Worm (Caenorhabditis elegans) whole organism, young adult: ENCODE results near the gene F56C9.8.

Experiments
- B0019.2 ChIP-seq: fragments of 200-800 bp; sonication (Bioruptor generic); conservative IDR thresholded peaks from 2 replicates; pipeline ENCODE4 v1.3.6; 2022; ENCODE audit warnings: missing genetic modification reagents, missing genetic modification characterization, missing compliant biosample characterization
- B0261.1 ChIP-seq: sonication (generic microtip); optimal IDR thresholded peaks from 2 replicates; lab custom pipeline; 2016; ENCODE audit warnings: mild to moderate bottlenecking, missing genetic modification characterization, moderate library complexity, missing compliant biosample characterization
- B0336.3 ChIP-seq: fragments of 200-800 bp; sonication (Bioruptor generic); IDR thresholded peaks from 2 replicates; pipeline ENCODE4 v1.3.6; 2022; ENCODE audit warnings: missing genetic modification characterization, missing compliant biosample characterization
- D2030.7 ChIP-seq: fragments of 200-800 bp; sonication (Bioruptor generic); IDR thresholded peaks from 2 replicates; pipeline ENCODE4 v1.3.6; 2022; ENCODE audit warnings: missing genetic modification reagents, missing genetic modification characterization, missing compliant biosample characterization
- F10E7.11 ChIP-seq: sonication (generic microtip); optimal IDR thresholded peaks from 2 replicates; lab custom pipeline; 2017; ENCODE audit warnings: mild to moderate bottlenecking, missing genetic modification characterization, moderate library complexity, missing compliant biosample characterization
- F33H1.4 ChIP-seq: fragments of 200-800 bp; sonication (Bioruptor generic); IDR thresholded peaks from 2 replicates; pipeline ENCODE4 v1.3.6; 2022; ENCODE audit warnings: missing genetic modification reagents, missing genetic modification characterization, missing compliant biosample characterization
- F49E8.2 ChIP-seq: sonication (generic microtip); optimal IDR thresholded peaks from 3 replicates; lab custom pipeline; 2017; ENCODE audit warnings: missing genetic modification characterization, mild to moderate bottlenecking, missing compliant biosample characterization, antibody characterized with exemption, moderate library complexity; ENCODE audit not compliant: insufficient read depth
- F57A8.1 ChIP-seq: fragments of 200-800 bp; sonication (Bioruptor generic); optimal IDR thresholded peaks from 2 replicates; lab custom pipeline; 2018; ENCODE audit warnings: mild to moderate bottlenecking, missing genetic modification characterization, moderate library complexity, missing compliant biosample characterization
- F57C9.4 ChIP-seq: sonication (generic microtip); optimal IDR thresholded peaks from 2 replicates; lab custom pipeline; 2017; ENCODE audit warnings: mild to moderate bottlenecking, missing genetic modification characterization, missing compliant biosample characterization
- Y56A3A.18 ChIP-seq: fragments of 200-800 bp; sonication (Bioruptor generic); IDR thresholded peaks from 2 replicates; pipeline ENCODE4 v1.3.6; 2022; ENCODE audit warnings: missing genetic modification reagents, missing genetic modification characterization, missing compliant biosample characterization
- Y79H2A.3 ChIP-seq: fragments of 200-800 bp; sonication (Bioruptor generic); conservative IDR thresholded peaks from 2 replicates; pipeline ENCODE4 v1.3.6; 2022; ENCODE audit warnings: missing genetic modification reagents, missing genetic modification characterization, missing compliant biosample characterization
- aptf-3 ChIP-seq: fragments of 200-800 bp; sonication (Bioruptor generic); IDR thresholded peaks from 2 replicates; pipeline ENCODE4 v1.3.6; 2022; ENCODE audit warnings: missing genetic modification characterization, missing compliant biosample characterization
- atf-7 ChIP-seq: sonication (generic microtip); optimal IDR thresholded peaks from 2 replicates; lab custom pipeline; 2017; ENCODE audit warnings: mild to moderate bottlenecking, missing genetic modification characterization, missing compliant biosample characterization
- athp-1 ChIP-seq: sonication (generic microtip); optimal IDR thresholded peaks from 2 replicates; lab custom pipeline; 2017; ENCODE audit warnings: mild to moderate bottlenecking, missing genetic modification characterization, missing compliant biosample characterization
- attf-6 ChIP-seq: fragments of 200-800 bp; sonication (Bioruptor generic); IDR thresholded peaks from 2 replicates; pipeline ENCODE4 v1.3.6; 2022; ENCODE audit warnings: missing genetic modification reagents, missing genetic modification characterization, missing compliant biosample characterization
- cebp-1 ChIP-seq, 2 experiments: fragments of 200-800 bp in 1 of 2; sonication (Bioruptor generic) in 1 of 2; sonication (generic microtip) in 1 of 2; IDR thresholded peaks in 1 of 2; optimal IDR thresholded peaks in 1 of 2; 2 replicates each; pipeline versions ENCODE4 v1.3.6 to Lab custom; 2017 to 2022; ENCODE audit warnings: missing compliant biosample characterization in 2 of 2, missing genetic modification characterization in 2 of 2, mild to moderate bottlenecking in 1 of 2, missing genetic modification reagents in 1 of 2, moderate library complexity in 1 of 2
- ceh-100 ChIP-seq: fragments of 200-800 bp; sonication (Bioruptor generic); IDR thresholded peaks from 2 replicates; pipeline ENCODE4 v1.3.6; 2022; ENCODE audit warnings: missing genetic modification reagents, missing genetic modification characterization, missing compliant biosample characterization
- efl-1 ChIP-seq: fragments of 150-350 bp; optimal IDR thresholded peaks from 2 replicates; lab custom pipeline; 2014; ENCODE audit warnings: missing biosample characterization, missing genetic modification reagents, missing genetic modification characterization
- egl-18 ChIP-seq: fragments of 200-800 bp; sonication (Bioruptor generic); IDR thresholded peaks from 2 replicates; pipeline ENCODE4 v1.3.6; 2022; ENCODE audit warnings: missing genetic modification reagents, missing genetic modification characterization, missing compliant biosample characterization
- ets-4 ChIP-seq: fragments of 200-800 bp; sonication (Bioruptor generic); optimal IDR thresholded peaks from 2 replicates; lab custom pipeline; 2018; ENCODE audit warnings: mild to moderate bottlenecking, missing genetic modification characterization, missing compliant biosample characterization
- fkh-3 ChIP-seq: sonication (generic microtip); optimal IDR thresholded peaks from 2 replicates; lab custom pipeline; 2016; ENCODE audit warnings: mild to moderate bottlenecking, missing genetic modification characterization, missing compliant biosample characterization
- him-1 ChIP-seq: sonication (generic microtip); optimal IDR thresholded peaks from 2 replicates; lab custom pipeline; 2016; ENCODE audit warnings: missing genotype, missing genetic modification reagents, missing genetic modification characterization, missing compliant biosample characterization
- hlh-12 ChIP-seq: sonication (generic microtip); optimal IDR thresholded peaks from 2 replicates; lab custom pipeline; 2016; ENCODE audit warnings: missing genetic modification characterization, missing compliant biosample characterization
- hmg-1.2 ChIP-seq: fragments of 200-800 bp; sonication (Bioruptor generic); IDR thresholded peaks from 2 replicates; pipeline ENCODE4 v1.3.6; 2022; ENCODE audit warnings: missing genetic modification reagents, missing genetic modification characterization, missing compliant biosample characterization
- hmg-20 ChIP-seq: fragments of 200-800 bp; sonication (Bioruptor generic); IDR thresholded peaks from 2 replicates; pipeline ENCODE4 v1.3.6; 2022; ENCODE audit warnings: missing genetic modification reagents, missing genetic modification characterization, missing compliant biosample characterization
- hrde-1 ChIP-seq: sonication (generic microtip); optimal IDR thresholded peaks from 2 replicates; lab custom pipeline; 2016; ENCODE audit warnings: missing genetic modification characterization, mild to moderate bottlenecking, missing compliant biosample characterization, moderate library complexity, missing genotype, missing genetic modification reagents, borderline replicate concordance
- lin-26 ChIP-seq: fragments of 200-800 bp; sonication (Bioruptor generic); IDR thresholded peaks from 2 replicates; pipeline ENCODE4 v1.3.6; 2022; ENCODE audit warnings: missing genetic modification reagents, missing genetic modification characterization, missing compliant biosample characterization
- madf-10 ChIP-seq: sonication (generic microtip); optimal IDR thresholded peaks from 2 replicates; lab custom pipeline; 2016; ENCODE audit warnings: mild to moderate bottlenecking, missing genetic modification characterization, missing compliant biosample characterization
- madf-8 ChIP-seq: fragments of 200-800 bp; sonication (Bioruptor generic); conservative IDR thresholded peaks from 2 replicates; pipeline ENCODE4 v1.3.6; 2022; ENCODE audit warnings: missing genetic modification reagents, missing genetic modification characterization, missing compliant biosample characterization
- mcd-1 ChIP-seq: fragments of 200-800 bp; sonication (Bioruptor generic); IDR thresholded peaks from 2 replicates; pipeline ENCODE4 v1.3.6; 2022; ENCODE audit warnings: missing genetic modification reagents, missing genetic modification characterization, missing compliant biosample characterization
- mel-28 ChIP-seq: sonication (generic microtip); optimal IDR thresholded peaks from 2 replicates; lab custom pipeline; 2016; ENCODE audit warnings: borderline replicate concordance, mild to moderate bottlenecking, missing genetic modification characterization, missing compliant biosample characterization
- mes-4 ChIP-seq: sonication (generic microtip); optimal IDR thresholded peaks from 2 replicates; lab custom pipeline; 2016; ENCODE audit warnings: missing genotype, missing genetic modification characterization, missing compliant biosample characterization
- nhr-179 ChIP-seq: sonication (generic microtip); optimal IDR thresholded peaks from 2 replicates; lab custom pipeline; 2016; ENCODE audit warnings: mild to moderate bottlenecking, missing genetic modification characterization, missing compliant biosample characterization
- nhr-27 ChIP-seq: fragments of 200-800 bp; sonication (Bioruptor generic); optimal IDR thresholded peaks from 2 replicates; lab custom pipeline; 2018; ENCODE audit warnings: mild to moderate bottlenecking, missing genetic modification characterization, moderate library complexity, missing compliant biosample characterization
- nhr-90 ChIP-seq: sonication (generic microtip); optimal IDR thresholded peaks from 2 replicates; lab custom pipeline; 2016; ENCODE audit warnings: missing genotype, mild to moderate bottlenecking, missing genetic modification characterization, missing compliant biosample characterization
- pbrm-1 ChIP-seq: fragments of 200-800 bp; sonication (Bioruptor generic); IDR thresholded peaks from 2 replicates; pipeline ENCODE4 v1.3.6; 2022; ENCODE audit warnings: missing genetic modification reagents, missing genetic modification characterization, missing compliant biosample characterization
- rec-8 ChIP-seq, 2 experiments: sonication (generic microtip); optimal IDR thresholded peaks; 2 replicates each; lab custom pipeline; 2016; ENCODE audit warnings: mild to moderate bottlenecking in 2 of 2, missing genetic modification characterization in 2 of 2, missing genetic modification reagents in 2 of 2, missing genotype in 2 of 2, missing biosample characterization in 1 of 2, missing compliant biosample characterization in 1 of 2, moderate library complexity in 1 of 2
- repo-1 ChIP-seq: sonication (generic microtip); optimal IDR thresholded peaks from 2 replicates; lab custom pipeline; 2017; ENCODE audit warnings: mild to moderate bottlenecking, missing genetic modification characterization, missing compliant biosample characterization
- snpc-3.4 ChIP-seq: sonication (generic microtip); optimal IDR thresholded peaks from 2 replicates; lab custom pipeline; 2017; ENCODE audit warnings: missing genetic modification characterization, mild to moderate bottlenecking, missing compliant biosample characterization, antibody characterized with exemption, moderate library complexity, missing genotype, missing genetic modification reagents
- snpc-4 ChIP-seq, 5 experiments: fragments of 150-350 bp in 1 of 5; sonication (generic microtip) in 4 of 5; optimal IDR thresholded peaks; 2 replicates each; lab custom pipeline; 2014 to 2018; ENCODE audit warnings: missing genetic modification characterization in 5 of 5, missing biosample characterization in 3 of 5, antibody characterized with exemption in 2 of 5, mild to moderate bottlenecking in 2 of 5, missing compliant biosample characterization in 2 of 5, missing genotype in 2 of 5, moderate library complexity in 2 of 5, missing genetic modification reagents in 1 of 5
- tlf-1 ChIP-seq: fragments of 200-800 bp; sonication (Bioruptor generic); optimal IDR thresholded peaks from 2 replicates; lab custom pipeline; 2018; ENCODE audit warnings: mild to moderate bottlenecking, missing genetic modification characterization, missing compliant biosample characterization
- xnd-1 ChIP-seq: sonication (generic microtip); optimal IDR thresholded peaks from 2 replicates; lab custom pipeline; 2016; ENCODE audit warnings: missing genotype, missing genetic modification reagents, missing genetic modification characterization, missing compliant biosample characterization
- ztf-18 ChIP-seq: sonication (generic microtip); optimal IDR thresholded peaks from 2 replicates; lab custom pipeline; 2016; ENCODE audit warnings: missing genotype, mild to moderate bottlenecking, missing genetic modification characterization, missing compliant biosample characterization
- ztf-22 ChIP-seq: fragments of 200-800 bp; sonication (Bioruptor generic); optimal IDR thresholded peaks from 2 replicates; lab custom pipeline; 2018; ENCODE audit warnings: mild to moderate bottlenecking, missing genetic modification characterization, moderate library complexity, missing compliant biosample characterization
- ztf-25 ChIP-seq: fragments of 200-800 bp; sonication (Bioruptor generic); IDR thresholded peaks from 2 replicates; pipeline ENCODE4 v1.3.6; 2022; ENCODE audit warnings: missing genetic modification reagents, missing genetic modification characterization, missing compliant biosample characterization
- ztf-26 ChIP-seq: sonication (generic microtip); optimal IDR thresholded peaks from 2 replicates; lab custom pipeline; 2017; ENCODE audit warnings: missing genetic modification characterization, missing compliant biosample characterization
- ztf-6 ChIP-seq: fragments of 200-800 bp; sonication (Bioruptor generic); IDR thresholded peaks from 2 replicates; pipeline ENCODE4 v1.3.6; 2022; ENCODE audit warnings: missing genetic modification reagents, missing genetic modification characterization, missing compliant biosample characterization

Gene F56C9.8

ce11 chrIII:7278491-7278890 lies 40.8 kb downstream of the F56C9.8 start (continued):
- TF ChIP-seq F49E8.2 (tag; lab: Kevin White, UChicago), result no peak
- no peak for TF ChIP-seq B0019.2 (GFP tag; lab: Robert Waterston, UW)
- peak; percentile 81 for TF ChIP-seq atf-7 (tag; lab: Kevin White, UChicago)
- TF ChIP-seq efl-1 (GFP tag; lab: Kevin White, UChicago), result no peak
- no peak for TF ChIP-seq F57A8.1 (GFP tag; lab: Kevin White, UChicago)
- TF ChIP-seq mcd-1 (GFP tag; lab: Robert Waterston, UW), result peak; percentile 83
- peak; percentile 51 for TF ChIP-seq tlf-1 (GFP tag; lab: Kevin White, UChicago)
- peak; percentile 23 for TF ChIP-seq ets-4 (GFP tag; lab: Kevin White, UChicago)
- no peak for TF ChIP-seq hrde-1 (tag; lab: Kevin White, UChicago)
- peak; percentile 95 for TF ChIP-seq repo-1 (tag; lab: Kevin White, UChicago)
- TF ChIP-seq ztf-18 (tag; lab: Kevin White, UChicago), result peak; percentile 46
- TF ChIP-seq ceh-100, result 0 out of 2 replicates have a peak, but pooled peaks have one; percentile 42
- TF ChIP-seq B0336.3 (GFP tag; lab: Robert Waterston, UW), result peak; percentile 88
- no peak for TF ChIP-seq mes-4
- TF ChIP-seq egl-18 (GFP tag; lab: Robert Waterston, UW), result no peak
- TF ChIP-seq ztf-25 (GFP tag; lab: Robert Waterston, UW), result no peak
- no peak for TF ChIP-seq F10E7.11
- TF ChIP-seq cebp-1 (GFP tag; IDR thresholded peaks at IDR 0.05; lab: Robert Waterston, UW), result peak; percentile 92
- TF ChIP-seq cebp-1 (tag; optimal IDR thresholded peaks at IDR 0.05; lab: Kevin White, UChicago), result peak; percentile 98
- TF ChIP-seq aptf-3 (GFP tag; lab: Robert Waterston, UW), result no peak
- TF ChIP-seq nhr-179 (tag; lab: Kevin White, UChicago), result no peak
- no peak for TF ChIP-seq Y79H2A.3 (GFP tag; lab: Robert Waterston, UW)
- TF ChIP-seq ztf-26 (tag; lab: Kevin White, UChicago), result peak; percentile 82
- TF ChIP-seq hmg-1.2 (GFP tag; lab: Robert Waterston, UW), result peak; percentile 70
- 0 out of 2 replicates have a peak, but pooled peaks have one; percentile 52 for TF ChIP-seq Y56A3A.18 (GFP tag; lab: Robert Waterston, UW)
- TF ChIP-seq attf-6 (GFP tag; lab: Robert Waterston, UW), result no peak
- TF ChIP-seq F57C9.4 (tag; lab: Kevin White, UChicago), result no peak
- peak; percentile 49 for TF ChIP-seq nhr-90
- TF ChIP-seq ztf-22 (GFP tag; lab: Kevin White, UChicago), result no peak
- TF ChIP-seq B0261.1, result peak; percentile 81
- TF ChIP-seq pbrm-1 (GFP tag; lab: Robert Waterston, UW), result peak; percentile 58; the same call in 1 of the 2 replicates
- TF ChIP-seq snpc-4 (GFP tag; optimal IDR thresholded peaks at IDR 0.05; lab: Kevin White, UChicago), result peak; percentile 97
- TF ChIP-seq snpc-4 (tag; optimal IDR thresholded peaks at IDR 0.05; lab: Kevin White, UChicago), result peak; percentile 99 to 100 (median 100)
- peak; percentile 73 for TF ChIP-seq snpc-3.4 (tag; lab: Kevin White, UChicago)
- TF ChIP-seq madf-10 (tag; lab: Kevin White, UChicago), result peak; percentile 62
- peak; percentile 18; the same call in 1 of the 2 replicates for TF ChIP-seq F33H1.4 (GFP tag; lab: Robert Waterston, UW)
- TF ChIP-seq D2030.7 (GFP tag; lab: Robert Waterston, UW), result no peak
- no peak for TF ChIP-seq fkh-3
- no peak for TF ChIP-seq ztf-6 (GFP tag; lab: Robert Waterston, UW)
- TF ChIP-seq xnd-1 (tag; lab: Kevin White, UChicago), result no peak
- no peak for TF ChIP-seq madf-8 (GFP tag; lab: Robert Waterston, UW)
- 0 out of 2 replicates have a peak, but pooled peaks have one; percentile 32 for TF ChIP-seq hmg-20 (GFP tag; lab: Robert Waterston, UW)
- TF ChIP-seq nhr-27, result peak; percentile 30
- TF ChIP-seq mel-28 (tag; lab: Kevin White, UChicago), result no peak
- TF ChIP-seq hlh-12 (tag; lab: Kevin White, UChicago), result no peak
- TF ChIP-seq lin-26 (GFP tag; lab: Robert Waterston, UW), result peak; percentile 70; the same call in 1 of the 2 replicates
- peak; percentile 5 for TF ChIP-seq athp-1 (tag; lab: Kevin White, UChicago)
- TF ChIP-seq rec-8 (tag; optimal IDR thresholded peaks at IDR 0.05; lab: Kevin White, UChicago), result peak in 1 of 2 experiments; percentile 6
- no peak for TF ChIP-seq him-1 (tag; lab: Kevin White, UChicago)
